Worm (Caenorhabditis elegans): ENCODE measurements around the gene srh-169.

DNA sequence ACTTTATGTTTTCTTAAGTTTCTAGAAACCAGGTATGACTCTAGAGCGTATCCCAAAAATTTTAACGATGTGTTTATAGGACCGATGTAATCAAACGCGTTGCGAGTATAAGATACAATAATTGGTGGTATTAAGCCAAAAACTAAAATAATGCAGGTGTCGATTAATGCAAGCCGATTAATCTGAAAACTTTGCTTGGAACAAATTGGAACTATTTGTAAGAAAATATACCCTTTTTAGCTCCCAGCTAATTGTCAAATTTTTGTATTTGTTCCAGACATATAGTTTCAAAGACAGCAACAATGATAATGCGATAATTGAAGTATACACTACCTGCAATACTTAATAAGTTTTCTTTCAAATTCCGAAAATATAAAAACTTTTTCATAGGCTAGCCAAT, 33.6 kb downstream of the srh-169 start, which contains the start of gene srh-211:
- TF ChIP-seq daf-12 (tag; optimal IDR thresholded peaks at IDR 0.05): no peak
- TF ChIP-seq zag-1 (tag; optimal IDR thresholded peaks at IDR 0.05): no peak
- TF ChIP-seq nhr-25 (tag; optimal IDR thresholded peaks at IDR 0.05): no peak
- no peak for TF ChIP-seq pha-4 (tag; optimal IDR thresholded peaks at IDR 0.05)

All from whole organism, L3 larva.